Fruit fly (Drosophila melanogaster): ENCODE data around the gene Reph.
A peak's percentile ranks its signal among the peaks of the same experiment; 100 is the strongest.

The Reph gene

DNA sequence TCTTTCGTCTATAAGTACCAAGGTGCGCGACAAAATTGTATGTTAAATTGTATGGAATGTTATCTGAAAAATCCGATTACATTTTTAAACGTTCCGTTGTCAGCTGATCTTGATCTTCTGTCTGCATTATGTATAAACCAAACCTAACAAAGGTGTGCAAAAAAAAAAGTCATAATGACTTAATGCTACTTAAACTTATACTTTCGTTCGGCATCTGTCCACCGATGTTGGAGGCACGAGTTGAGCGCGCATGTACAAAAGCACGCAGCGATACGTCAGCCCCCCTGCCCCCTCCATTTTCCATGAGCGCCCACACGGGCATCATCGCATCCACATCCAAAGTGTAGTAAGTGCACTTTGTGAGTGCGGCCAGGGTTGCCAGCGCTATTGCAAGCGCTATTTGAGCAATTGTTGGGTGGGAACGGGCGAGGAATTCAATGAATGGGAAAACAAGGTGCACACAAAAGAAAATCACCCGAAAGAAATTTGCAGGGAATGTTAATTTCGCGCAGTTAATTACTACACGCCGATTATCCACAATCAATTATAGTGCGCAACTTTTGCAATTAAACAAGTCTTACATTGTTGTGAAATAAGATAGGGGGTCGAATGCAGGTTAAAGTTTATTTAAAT, 1.4 kb downstream of the Reph start (continued):
- TF ChIP-seq Taf1 (GFP tag; IDR thresholded peaks at IDR 0.05) (peak; percentile 92), CG30020 (tag; optimal IDR thresholded peaks at IDR 0.05) (peak; percentile 85), dm (GFP tag; optimal IDR thresholded peaks at IDR 0.05) (peak; percentile 97), fd96Cb (tag; optimal IDR thresholded peaks at IDR 0.05) (peak; percentile 99), CG43689 (GFP tag; IDR thresholded peaks at IDR 0.05) (peak; percentile 91), CG8290 (GFP tag; optimal IDR thresholded peaks at IDR 0.05) (peak; percentile 92), CG8290 (tag; optimal IDR thresholded peaks at IDR 0.05) (peak; percentile 91 to 99), kah (GFP tag; optimal IDR thresholded peaks at IDR 0.05) (peak; percentile 98), btn (GFP tag; optimal IDR thresholded peaks at IDR 0.05) (peak; percentile 98), dan (GFP tag; IDR thresholded peaks at IDR 0.05) (peak; percentile 83), CG10366 (GFP tag; IDR thresholded peaks at IDR 0.05) (peak; percentile 98), Chrac-16 (GFP tag; optimal IDR thresholded peaks at IDR 0.05) (peak; percentile 95), NC2α (GFP tag; optimal IDR thresholded peaks at IDR 0.05) (peak; percentile 97), CG15269 (tag; optimal IDR thresholded peaks at IDR 0.05) (peak; percentile 99), CG11093 (GFP tag; IDR thresholded peaks at IDR 0.05) (peak; percentile 95), CG9609 (GFP tag; optimal IDR thresholded peaks at IDR 0.05) (peak; percentile 97), usp (GFP tag; optimal IDR thresholded peaks at IDR 0.05) (no peak), CG7556 (GFP tag; optimal IDR thresholded peaks at IDR 0.05) (peak; percentile 96), CG2199 (GFP tag; IDR thresholded peaks at IDR 0.05) (peak; percentile 97), Atf6 (GFP tag; IDR thresholded peaks at IDR 0.05) (peak; percentile 98), gt (GFP tag; IDR thresholded peaks at IDR 0.05) (peak; percentile 94), CG12744 (GFP tag; optimal IDR thresholded peaks at IDR 0.05) (peak; percentile 91), eyg (GFP tag; optimal IDR thresholded peaks at IDR 0.05) (peak; percentile 97), gcm (GFP tag; optimal IDR thresholded peaks at IDR 0.05) (peak; percentile 98), exex (tag; optimal IDR thresholded peaks at IDR 0.05) (peak; percentile 89), CG9876 (GFP tag; optimal IDR thresholded peaks at IDR 0.05) (peak; percentile 94), Bteb2 (GFP tag; optimal IDR thresholded peaks at IDR 0.05) (peak; percentile 96), Spps (tag; optimal IDR thresholded peaks at IDR 0.05) (peak; percentile 99), H2.0 (GFP tag; IDR thresholded peaks at IDR 0.05) (peak; percentile 97), pzg (GFP tag; optimal IDR thresholded peaks at IDR 0.05) (peak; percentile 30), disco-r (GFP tag; optimal IDR thresholded peaks at IDR 0.05) (peak; percentile 95), otp (GFP tag; IDR thresholded peaks at IDR 0.05) (peak; percentile 98), CG7928 (GFP tag; optimal IDR thresholded peaks at IDR 0.05) (peak; percentile 77), bsh (GFP tag; optimal IDR thresholded peaks at IDR 0.05) (peak; percentile 99 to 100), CG4820 (GFP tag; optimal IDR thresholded peaks at IDR 0.05) (peak; percentile 98), Doc2 (GFP tag; IDR thresholded peaks at IDR 0.05) (peak; percentile 92), shn (GFP tag; optimal IDR thresholded peaks at IDR 0.05) (peak; percentile 95), fd3F (GFP tag; optimal IDR thresholded peaks at IDR 0.05) (peak; percentile 97), Six4 (GFP tag; optimal IDR thresholded peaks at IDR 0.05) (peak; percentile 95), sens-2 (GFP tag; IDR thresholded peaks at IDR 0.05) (peak; percentile 96), Dref (GFP tag; IDR thresholded peaks at IDR 0.05) (peak; percentile 30; the same call in 1 of the 2 replicates), NFAT (GFP tag; IDR thresholded peaks at IDR 0.05) (peak; percentile 92), Camta (GFP tag; optimal IDR thresholded peaks at IDR 0.05) (peak; percentile 97), CG11398 (GFP tag; optimal IDR thresholded peaks at IDR 0.05) (peak; percentile 97), row (GFP tag; IDR thresholded peaks at IDR 0.05) (peak; percentile 99), tna (GFP tag; IDR thresholded peaks at IDR 0.05; ENCODE audit: partially characterized antibody) (no peak), CG13775 (GFP tag; optimal IDR thresholded peaks at IDR 0.05) (peak; percentile 93), Ptx1 (GFP tag; IDR thresholded peaks at IDR 0.05) (peak; percentile 98), h (optimal IDR thresholded peaks at IDR 0.05) (no peak), tgo (GFP tag; IDR thresholded peaks at IDR 0.05) (peak; percentile 97), CG10274 (GFP tag; optimal IDR thresholded peaks at IDR 0.05) (peak; percentile 91), zen (tag; optimal IDR thresholded peaks at IDR 0.05) (peak; percentile 95)
